Fruit fly (Drosophila melanogaster): ENCODE measurements around the gene Tep3.
"Not testable (repeated sequence)": the region's sequence is repeated elsewhere in the genome, so short reads cannot be mapped to it uniquely, and the experiment has no call there.

DNA sequence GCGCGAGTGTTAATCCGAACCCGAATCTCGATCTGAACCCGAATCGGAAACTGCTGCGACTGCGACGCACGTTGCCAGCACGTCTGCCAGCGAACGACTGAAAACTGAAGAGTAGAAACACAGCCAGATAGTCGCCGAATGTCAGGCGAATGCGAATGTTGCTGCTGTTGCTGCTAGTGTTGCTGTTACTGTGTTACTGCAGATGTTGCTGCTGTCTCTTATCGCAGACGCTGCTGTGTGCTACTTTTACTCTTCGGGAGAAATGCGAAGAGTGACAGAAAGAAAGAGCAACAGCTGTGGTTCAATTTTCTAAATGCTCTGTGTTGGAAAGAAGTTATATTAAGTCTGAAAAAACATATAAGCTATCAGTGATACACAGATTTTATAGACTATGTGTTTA lies 30.0 kb downstream of the Tep3 start, which contains the start of gene CG13796:
- not testable (repeated sequence) for TF ChIP-seq CG8089 (GFP tag; optimal IDR thresholded peaks at IDR 0.05); maf-S (GFP tag; optimal IDR thresholded peaks at IDR 0.05); danr (GFP tag; IDR thresholded peaks at IDR 0.05); CG9932 (GFP tag; IDR thresholded peaks at IDR 0.05); CG11456 (GFP tag; IDR thresholded peaks at IDR 0.05); CG4404 (GFP tag; IDR thresholded peaks at IDR 0.05); CG11696 (GFP tag; IDR thresholded peaks at IDR 0.05)

All from whole organism, embryonic.